Worm (Caenorhabditis elegans): ENCODE data around the gene T22H9.1.

DNA sequence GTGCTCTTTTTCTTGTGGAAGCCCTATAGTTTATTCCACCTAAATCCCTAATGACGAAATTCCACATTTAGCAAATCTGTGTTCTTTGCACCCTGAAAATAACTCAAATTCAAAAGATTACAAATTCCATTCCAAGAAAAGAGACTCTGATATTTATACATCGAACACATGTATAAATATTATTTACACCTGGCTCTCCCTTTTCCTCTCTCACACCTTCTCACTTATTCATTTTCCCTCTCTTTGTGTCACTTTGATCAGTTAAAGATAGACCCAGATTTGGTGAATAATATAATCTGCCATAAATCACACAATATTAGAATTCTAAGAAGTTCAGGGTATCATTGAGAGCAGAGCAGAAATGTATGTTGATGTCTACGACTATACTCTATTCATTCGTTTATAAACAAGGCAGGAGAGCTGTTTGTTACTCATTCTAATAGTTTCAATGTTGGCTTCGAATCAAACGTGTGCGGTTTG, 32.7 kb downstream of the T22H9.1 start, which contains the start of gene nhr-254:
- TF ChIP-seq pha-4 (GFP tag; IDR thresholded peaks at IDR 0.05), result no peak
- TF ChIP-seq pha-4 (tag; optimal IDR thresholded peaks at IDR 0.05), result no peak
- TF ChIP-seq ceh-20 (GFP tag; IDR thresholded peaks at IDR 0.05), result no peak
- no peak for TF ChIP-seq nhr-28 (tag; optimal IDR thresholded peaks at IDR 0.05)
- no peak for TF ChIP-seq ceh-82 (tag; optimal IDR thresholded peaks at IDR 0.05)
- no peak for TF ChIP-seq lin-15B (tag; optimal IDR thresholded peaks at IDR 0.05)
- no peak for TF ChIP-seq pqm-1 (tag; optimal IDR thresholded peaks at IDR 0.05)
- TF ChIP-seq unc-62 (GFP tag; optimal IDR thresholded peaks at IDR 0.05 in 1 of 2), result no peak
- no peak for TF ChIP-seq unc-62 (tag; optimal IDR thresholded peaks at IDR 0.05)

Data from whole organism, L4 larva.